Fruit fly (Drosophila melanogaster): ENCODE results near the gene Ugalt.

dm6 chrX:2704134-2704773, 602 bp upstream of the Ugalt start, which contains the start of gene eIF2Bbeta:
- TF ChIP-seq CTCF (optimal IDR thresholded peaks at IDR 0.05), result no peak
- no peak for TF ChIP-seq CG8478 (optimal IDR thresholded peaks at IDR 0.05)

All from S2 (cell line).